Worm (Caenorhabditis elegans): ENCODE results near the gene set-4.

Gene set-4

DNA sequence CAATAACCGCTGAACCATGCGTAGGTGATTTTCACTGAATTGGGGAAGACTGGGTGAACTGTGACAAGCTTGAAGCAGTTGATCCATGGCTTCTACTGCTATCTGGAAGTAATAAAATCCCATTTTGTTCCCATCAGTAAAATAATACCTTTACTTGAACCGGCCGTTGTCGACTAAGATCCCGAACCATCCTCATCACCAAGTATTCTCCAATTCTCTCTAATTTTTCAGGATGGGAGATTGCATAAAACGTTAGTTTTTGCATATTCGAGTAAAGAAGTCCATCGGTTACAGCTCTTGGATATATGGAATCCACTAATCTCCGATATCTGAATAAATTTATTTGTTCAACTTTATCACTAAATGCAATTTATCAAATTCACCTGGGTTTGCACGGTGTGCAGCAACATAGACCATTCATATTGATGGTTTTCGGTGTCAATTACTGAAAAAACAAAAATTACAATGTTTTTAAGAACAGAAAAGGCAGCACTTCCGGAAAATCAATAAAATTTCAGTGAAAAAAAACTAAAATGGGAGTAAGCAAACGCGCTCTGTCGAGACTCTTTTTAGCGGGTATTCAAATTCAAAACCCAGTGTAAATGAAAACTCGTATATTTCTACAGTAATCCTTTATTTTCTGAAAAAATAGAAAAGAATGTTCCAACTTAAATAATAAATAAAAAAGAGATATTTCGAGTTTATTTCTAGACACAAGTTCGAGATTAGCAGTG is 10.3 kb downstream of the set-4 start, which contains the start of gene efr-3 (continued):
- TF ChIP-seq unc-98 (GFP tag; IDR thresholded peaks at IDR 0.05) (no peak), rnt-1 (tag; optimal IDR thresholded peaks at IDR 0.05) (peak; percentile 58), grh-1 (GFP tag; IDR thresholded peaks at IDR 0.05) (no peak), skn-1 (tag; optimal IDR thresholded peaks at IDR 0.05) (peak; percentile 40), snu-23 (GFP tag; optimal IDR thresholded peaks at IDR 0.05) (peak; percentile 55), blmp-1 (tag; optimal IDR thresholded peaks at IDR 0.05) (peak; percentile 31), mef-2 (tag; optimal IDR thresholded peaks at IDR 0.05) (no peak), unc-130 (tag; optimal IDR thresholded peaks at IDR 0.05) (no peak), lsy-2 (tag; optimal IDR thresholded peaks at IDR 0.05) (peak; percentile 65 to 79), hpl-2 (GFP tag; optimal IDR thresholded peaks at IDR 0.05) (no peak), xbp-1 (tag; optimal IDR thresholded peaks at IDR 0.05) (peak; percentile 55), mep-1 (tag; optimal IDR thresholded peaks at IDR 0.05) (peak; percentile 62), nhr-76 (tag; optimal IDR thresholded peaks at IDR 0.05) (no peak), C34B4.2 (tag; optimal IDR thresholded peaks at IDR 0.05) (no peak), aha-1 (tag; optimal IDR thresholded peaks at IDR 0.05) (no peak), sup-37 (GFP tag; optimal IDR thresholded peaks at IDR 0.05) (no peak), fkh-8 (tag; optimal IDR thresholded peaks at IDR 0.05) (peak; percentile 3), lin-15B (tag; optimal IDR thresholded peaks at IDR 0.05) (peak; percentile 24), ces-1 (GFP tag; optimal IDR thresholded peaks at IDR 0.05) (no peak), sptf-1 (tag; optimal IDR thresholded peaks at IDR 0.05) (no peak), dpl-1 (GFP tag; optimal IDR thresholded peaks at IDR 0.05) (peak; percentile 89 to 95 (median 93)), hlh-4 (tag; optimal IDR thresholded peaks at IDR 0.05) (no peak), nhr-84 (tag; optimal IDR thresholded peaks at IDR 0.05) (no peak), nhr-90 (tag; optimal IDR thresholded peaks at IDR 0.05; ENCODE audit: poor library complexity) (peak; percentile 21), egl-27 (tag; optimal IDR thresholded peaks at IDR 0.05) (no peak), unc-62 (GFP tag; optimal IDR thresholded peaks at IDR 0.05) (no peak), ztf-4 (tag; optimal IDR thresholded peaks at IDR 0.05) (no peak), sox-4 (tag; optimal IDR thresholded peaks at IDR 0.05) (no peak), nhr-19 (GFP tag; conservative IDR thresholded peaks at IDR 0.05) (peak; percentile 21; the same call in 1 of the 2 replicates), pag-3 (tag; optimal IDR thresholded peaks at IDR 0.05; ENCODE audit: borderline replicate concordance, insufficient read depth) (no peak), nhr-237 (tag; optimal IDR thresholded peaks at IDR 0.05) (no peak), mdl-1 (tag; optimal IDR thresholded peaks at IDR 0.05) (no peak), snpc-4 (tag; optimal IDR thresholded peaks at IDR 0.05) (peak; percentile 24), F16B12.6 (tag; optimal IDR thresholded peaks at IDR 0.05) (peak; percentile 31), C04F5.9 (tag; optimal IDR thresholded peaks at IDR 0.05) (no peak), Y116A8C.19 (tag; optimal IDR thresholded peaks at IDR 0.05; ENCODE audit: borderline replicate concordance) (no peak), lin-14 (GFP tag; optimal IDR thresholded peaks at IDR 0.05) (peak; percentile 47), efl-1 (optimal IDR thresholded peaks at IDR 0.05) (peak; percentile 81 to 93), efl-1 (GFP tag; optimal IDR thresholded peaks at IDR 0.05 in 1 of 2) (peak; percentile 94 to 99), ceh-90 (tag; optimal IDR thresholded peaks at IDR 0.05) (no peak)

ce11 chrII:6311888-6312287 is 19.3 kb downstream of the set-4 start:
- no peak for TF ChIP-seq nhr-85 (tag)
- no peak for TF ChIP-seq efl-1 (optimal IDR thresholded peaks at IDR 0.05)
- TF ChIP-seq efl-1 (GFP tag; optimal IDR thresholded peaks at IDR 0.05 in 1 of 2), result peak in 1 of 2 experiments; percentile 55

- TF ChIP-seq efl-1 (optimal IDR thresholded peaks at IDR 0.05) (no peak), efl-1 (GFP tag; optimal IDR thresholded peaks at IDR 0.05 in 1 of 2) (no peak), hpl-2 (GFP tag; optimal IDR thresholded peaks at IDR 0.05) (no peak), lin-14 (GFP tag; optimal IDR thresholded peaks at IDR 0.05) (peak; percentile 7), mef-2 (tag; optimal IDR thresholded peaks at IDR 0.05) (no peak), C16A3.4 (tag; optimal IDR thresholded peaks at IDR 0.05) (no peak), zip-4 (GFP tag; optimal IDR thresholded peaks at IDR 0.05) (no peak), snu-23 (GFP tag; optimal IDR thresholded peaks at IDR 0.05) (no peak), pax-3 (tag; optimal IDR thresholded peaks at IDR 0.05) (peak; percentile 21), sox-4 (tag; optimal IDR thresholded peaks at IDR 0.05) (no peak), lir-3 (tag; optimal IDR thresholded peaks at IDR 0.05; ENCODE audit: poor library complexity) (no peak), nhr-77 (tag; optimal IDR thresholded peaks at IDR 0.05) (no peak), blmp-1 (tag; optimal IDR thresholded peaks at IDR 0.05) (no peak), tlp-1 (tag; optimal IDR thresholded peaks at IDR 0.05) (no peak), egl-27 (tag; optimal IDR thresholded peaks at IDR 0.05) (no peak), hlh-17 (GFP tag; optimal IDR thresholded peaks at IDR 0.05; ENCODE audit: borderline replicate concordance) (no peak), jun-1 (tag; optimal IDR thresholded peaks at IDR 0.05) (no peak), nhr-47 (tag; optimal IDR thresholded peaks at IDR 0.05) (peak; percentile 10)
These were observed 19.7 kb downstream of the set-4 start for ce11 chrII:6311459-6311858.
